Worm (Caenorhabditis elegans) whole organism, mixed stage, embryonic: ENCODE data around the gene F13A2.10.

Source experiments
- M03D4.4 ChIP-seq: sonication (generic microtip); optimal IDR thresholded peaks from 2 replicates; lab custom pipeline; 2017; ENCODE audit warnings: mild to moderate bottlenecking, missing genetic modification characterization, missing compliant biosample characterization
- blmp-1 ChIP-seq: fragments of 150-350 bp; optimal IDR thresholded peaks from 2 replicates; lab custom pipeline; 2014; ENCODE audit warnings: missing biosample characterization, missing genetic modification characterization
- cnd-1 ChIP-seq: fragments of 200-800 bp; sonication (Bioruptor generic); optimal IDR thresholded peaks from 2 replicates; lab custom pipeline; 2018; ENCODE audit warnings: mild to moderate bottlenecking, missing genetic modification characterization, missing compliant biosample characterization
- elt-3 ChIP-seq: fragments of 150-350 bp; optimal IDR thresholded peaks from 2 replicates; lab custom pipeline; 2014; ENCODE audit warnings: missing biosample characterization, missing genetic modification characterization
- nhr-237 ChIP-seq: fragments of 150-350 bp; optimal IDR thresholded peaks from 2 replicates; lab custom pipeline; 2014; ENCODE audit warnings: missing biosample characterization, missing genetic modification characterization
- nhr-28 ChIP-seq: fragments of 150-350 bp; optimal IDR thresholded peaks from 2 replicates; lab custom pipeline; 2014; ENCODE audit warnings: missing biosample characterization, missing genetic modification characterization
- nhr-76 ChIP-seq: sonication (generic microtip); optimal IDR thresholded peaks from 2 replicates; lab custom pipeline; 2017; ENCODE audit warnings: missing biosample characterization, missing genetic modification characterization
- pha-4 ChIP-seq: fragments of 150-350 bp; optimal IDR thresholded peaks from 2 replicates; lab custom pipeline; 2018; ENCODE audit warnings: missing biosample characterization, missing genetic modification reagents, missing genetic modification characterization
- unc-120 ChIP-seq: sonication (generic microtip); optimal IDR thresholded peaks from 2 replicates; lab custom pipeline; 2017; ENCODE audit warnings: missing genetic modification characterization, missing compliant biosample characterization; ENCODE audit not compliant: poor library complexity, severe bottlenecking
- unc-39 ChIP-seq: fragments of 150-350 bp; optimal IDR thresholded peaks from 2 replicates; lab custom pipeline; 2014; ENCODE audit warnings: missing biosample characterization, missing genetic modification characterization
- unc-62 ChIP-seq: fragments of 150-350 bp; optimal IDR thresholded peaks from 2 replicates; lab custom pipeline; 2014; ENCODE audit warnings: missing biosample characterization, missing genetic modification reagents, missing genetic modification characterization
- ztf-11 ChIP-seq: fragments of 150-350 bp; optimal IDR thresholded peaks from 2 replicates; lab custom pipeline; 2014; ENCODE audit warnings: missing biosample characterization, missing genetic modification characterization

ce11 chrV:4423087-4423486, 37.0 kb upstream of the F13A2.10 start:
- TF ChIP-seq ztf-11 (tag; lab: Kevin White, UChicago) = no peak
- TF ChIP-seq elt-3 = no peak
- TF ChIP-seq nhr-28 = no peak
- TF ChIP-seq unc-39 (tag; lab: Kevin White, UChicago) = no peak
- TF ChIP-seq cnd-1 (tag; lab: Kevin White, UChicago) = no peak
- TF ChIP-seq nhr-76 (tag; lab: Kevin White, UChicago) = no peak
- no peak for TF ChIP-seq blmp-1
- no peak for TF ChIP-seq unc-120 (tag; lab: Kevin White, UChicago)
- no peak for TF ChIP-seq pha-4
- no peak for TF ChIP-seq nhr-237 (tag; lab: Kevin White, UChicago)
- no peak for TF ChIP-seq M03D4.4 (tag; lab: Kevin White, UChicago)
- no peak for TF ChIP-seq unc-62
